Worm (Caenorhabditis elegans): ENCODE measurements around the gene srg-48.

The srg-48 gene

ce11 chrIV:7023004-7023403, 49.2 kb upstream of the srg-48 start (continued):
- peak; percentile 95 for TF ChIP-seq unc-86 (tag; optimal IDR thresholded peaks at IDR 0.05)
- TF ChIP-seq nhr-47 (tag; optimal IDR thresholded peaks at IDR 0.05), result peak; percentile 65
- peak; percentile 74 for TF ChIP-seq nhr-19 (GFP tag; conservative IDR thresholded peaks at IDR 0.05)
- no peak for TF ChIP-seq hpl-2 (GFP tag; optimal IDR thresholded peaks at IDR 0.05)
- TF ChIP-seq lir-3 (tag; optimal IDR thresholded peaks at IDR 0.05; ENCODE audit: poor library complexity), result peak; percentile 67
- peak; percentile 26 for TF ChIP-seq elt-2 (tag; optimal IDR thresholded peaks at IDR 0.05)
- TF ChIP-seq aha-1 (tag; optimal IDR thresholded peaks at IDR 0.05), result peak; percentile 16
- peak in 2 of 6 experiments; percentile 39 to 51 for TF ChIP-seq elt-3 (tag; optimal IDR thresholded peaks at IDR 0.05)
- TF ChIP-seq efl-1 (optimal IDR thresholded peaks at IDR 0.05), result peak; percentile 60 to 66
- TF ChIP-seq efl-1 (GFP tag; optimal IDR thresholded peaks at IDR 0.05 in 1 of 2), result peak; percentile 31 to 62
- TF ChIP-seq efl-3 (GFP tag; optimal IDR thresholded peaks at IDR 0.05), result no peak
- TF ChIP-seq rnt-1 (tag; optimal IDR thresholded peaks at IDR 0.05), result peak; percentile 80
- no peak for TF ChIP-seq hlh-4 (tag; optimal IDR thresholded peaks at IDR 0.05)
- TF ChIP-seq unc-98 (GFP tag; IDR thresholded peaks at IDR 0.05), result no peak
- peak; percentile 85 for TF ChIP-seq ztf-4 (tag; optimal IDR thresholded peaks at IDR 0.05)
- TF ChIP-seq pag-3 (tag; optimal IDR thresholded peaks at IDR 0.05; ENCODE audit: borderline replicate concordance, insufficient read depth), result no peak
- peak; percentile 72 to 81 for TF ChIP-seq lsy-2 (tag; optimal IDR thresholded peaks at IDR 0.05)
- TF ChIP-seq fkh-8 (tag; optimal IDR thresholded peaks at IDR 0.05), result peak; percentile 37
- peak in 1 of 2 experiments; percentile 83 for TF ChIP-seq mdl-1 (tag; optimal IDR thresholded peaks at IDR 0.05)
- TF ChIP-seq lin-14 (GFP tag; optimal IDR thresholded peaks at IDR 0.05), result peak; percentile 96
- TF ChIP-seq nhr-90 (tag; optimal IDR thresholded peaks at IDR 0.05; ENCODE audit: poor library complexity), result peak; percentile 81
- peak; percentile 67 for TF ChIP-seq fos-1 (tag; optimal IDR thresholded peaks at IDR 0.05)
- no peak; the same call in 1 of the 2 replicates for TF ChIP-seq grh-1 (GFP tag; IDR thresholded peaks at IDR 0.05)
- peak in 1 of 2 experiments; percentile 89 for TF ChIP-seq ztf-11 (tag; optimal IDR thresholded peaks at IDR 0.05)

- TF ChIP-seq mep-1 (tag; optimal IDR thresholded peaks at IDR 0.05) (peak; percentile 27), isw-1 (GFP tag; IDR thresholded peaks at IDR 0.05) (no peak), nhr-77 (tag; optimal IDR thresholded peaks at IDR 0.05) (no peak), pax-3 (tag; optimal IDR thresholded peaks at IDR 0.05) (no peak), lin-14 (GFP tag; optimal IDR thresholded peaks at IDR 0.05) (peak; percentile 59), ces-1 (GFP tag; optimal IDR thresholded peaks at IDR 0.05) (no peak), lin-35 (GFP tag; optimal IDR thresholded peaks at IDR 0.05) (no peak), nhr-12 (tag; optimal IDR thresholded peaks at IDR 0.05) (no peak), ceh-8 (GFP tag; optimal IDR thresholded peaks at IDR 0.05) (no peak), lin-13 (GFP tag; optimal IDR thresholded peaks at IDR 0.05) (no peak), lsy-2 (tag; optimal IDR thresholded peaks at IDR 0.05) (peak; percentile 22 to 26), nhr-20 (tag; optimal IDR thresholded peaks at IDR 0.05) (peak; percentile 34), nhr-85 (tag) (no peak), snu-23 (GFP tag; optimal IDR thresholded peaks at IDR 0.05) (peak; percentile 45), elt-3 (tag; optimal IDR thresholded peaks at IDR 0.05) (peak in 1 of 6 experiments; percentile 56), unc-62 (GFP tag; optimal IDR thresholded peaks at IDR 0.05) (no peak), hpl-2 (GFP tag; optimal IDR thresholded peaks at IDR 0.05) (no peak), efl-1 (optimal IDR thresholded peaks at IDR 0.05) (peak in 1 of 2 experiments; percentile 11), efl-1 (GFP tag; optimal IDR thresholded peaks at IDR 0.05 in 1 of 2) (peak in 1 of 2 experiments; percentile 65), nhr-71 (tag; optimal IDR thresholded peaks at IDR 0.05) (peak; percentile 68), mdl-1 (tag; optimal IDR thresholded peaks at IDR 0.05) (no peak), nhr-237 (tag; optimal IDR thresholded peaks at IDR 0.05) (no peak), F16B12.6 (tag; optimal IDR thresholded peaks at IDR 0.05) (no peak), mab-9 (GFP tag; IDR thresholded peaks at IDR 0.05) (no peak), nhr-19 (GFP tag; conservative IDR thresholded peaks at IDR 0.05) (peak; percentile 22; the same call in 1 of the 2 replicates), swsn-7 (tag; optimal IDR thresholded peaks at IDR 0.05) (no peak), snpc-4 (tag; optimal IDR thresholded peaks at IDR 0.05) (no peak), fos-1 (tag; optimal IDR thresholded peaks at IDR 0.05) (no peak), vab-15 (tag; optimal IDR thresholded peaks at IDR 0.05) (no peak), rnt-1 (tag; optimal IDR thresholded peaks at IDR 0.05) (peak; percentile 31), unc-130 (tag; optimal IDR thresholded peaks at IDR 0.05) (no peak)
These were observed 48.4 kb upstream of the srg-48 start, which contains the start of gene adah-1 for ce11 chrIV:7023858-7024257. Gene adah-1, plus strand, starts transcription at chrIV:7024211.
